Fruit fly (Drosophila melanogaster): ENCODE results near the gene Tbh.

- TF ChIP-seq CG8159 (tag; optimal IDR thresholded peaks at IDR 0.05) (no peak), CG10348 (GFP tag; IDR thresholded peaks at IDR 0.05) (no peak), CG9948 (tag; optimal IDR thresholded peaks at IDR 0.05) (no peak), Pif1A (GFP tag; optimal IDR thresholded peaks at IDR 0.05) (no peak), fd96Ca (GFP tag; IDR thresholded peaks at IDR 0.05) (no peak), EcR (GFP tag; optimal IDR thresholded peaks at IDR 0.05) (no peak), D1 (tag; optimal IDR thresholded peaks at IDR 0.05) (no peak), CG8301 (tag; optimal IDR thresholded peaks at IDR 0.05) (no peak)
Observed at dm6 chrX:8038934-8039333, 43.4 kb downstream of the Tbh start.

Data from whole organism, pupa.